Worm (Caenorhabditis elegans): ENCODE data around the gene sra-36.

DNA sequence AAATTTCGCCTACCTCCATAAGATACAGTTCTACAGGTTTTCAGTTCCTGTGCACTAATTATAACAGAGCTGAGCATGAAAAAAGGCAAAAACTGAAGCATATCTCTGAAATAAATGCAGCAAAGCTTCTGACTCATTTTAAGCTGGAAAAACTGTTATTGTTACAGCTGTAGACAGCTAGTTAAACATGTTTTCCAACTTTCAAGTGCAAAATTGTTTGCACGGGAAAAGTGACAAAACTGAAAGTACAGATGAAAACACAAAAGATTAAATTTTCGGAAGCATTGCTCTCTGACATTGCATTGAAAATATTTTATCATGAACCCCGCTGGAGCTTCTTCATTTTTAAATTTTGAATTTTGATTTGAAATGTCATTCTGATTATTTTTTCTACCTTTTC lies 49.8 kb downstream of the sra-36 start, which contains the start of gene T05C1.5:
- TF ChIP-seq pha-4 (tag; optimal IDR thresholded peaks at IDR 0.05) (no peak), nhr-237 (tag; optimal IDR thresholded peaks at IDR 0.05) (no peak), snpc-4 (tag; optimal IDR thresholded peaks at IDR 0.05) (no peak), mab-5 (tag; optimal IDR thresholded peaks at IDR 0.05) (no peak), M03D4.4 (tag; optimal IDR thresholded peaks at IDR 0.05) (no peak), lsy-2 (tag; optimal IDR thresholded peaks at IDR 0.05) (no peak), unc-62 (GFP tag; optimal IDR thresholded peaks at IDR 0.05) (no peak), nhr-28 (tag; optimal IDR thresholded peaks at IDR 0.05) (no peak)

Data from whole organism, mixed stage, embryonic.